Fruit fly (Drosophila melanogaster): ENCODE data around the gene CG2983.

Gene CG2983

DNA sequence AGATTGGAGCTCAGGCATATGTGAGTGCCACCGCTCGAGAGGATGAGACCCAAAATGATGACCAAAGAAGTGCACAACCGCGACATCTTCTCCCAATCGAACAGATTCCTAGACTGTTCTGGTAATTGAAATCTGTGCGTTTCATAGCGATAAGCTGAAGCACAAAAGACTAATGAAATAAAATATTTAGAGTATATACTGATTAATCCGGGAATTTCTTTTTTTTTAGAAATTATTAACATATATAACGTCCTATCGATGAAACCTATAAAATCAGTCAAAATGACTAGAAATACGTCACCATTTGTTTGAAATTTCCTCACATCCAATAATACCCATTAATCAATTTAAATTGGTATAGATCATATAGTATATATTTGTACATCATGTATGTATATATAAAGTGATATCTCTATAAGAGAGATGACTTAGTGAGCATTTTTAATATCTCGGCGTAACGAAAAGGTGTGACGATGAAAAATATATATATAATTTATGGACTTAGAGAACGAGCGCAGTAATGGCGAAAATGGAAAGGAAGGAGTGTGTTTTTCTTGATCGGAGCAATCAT lies at the start of gene CG2983, which contains the start of gene CG3117:
CG2983 (plus strand) TSS at position 521 of the 571 bp plus-strand sequence.
CG3117 (minus strand) TSS at position 101 of the 571 bp plus-strand sequence.
- no peak for TF ChIP-seq noc (tag; optimal IDR thresholded peaks at IDR 0.05)

DNA sequence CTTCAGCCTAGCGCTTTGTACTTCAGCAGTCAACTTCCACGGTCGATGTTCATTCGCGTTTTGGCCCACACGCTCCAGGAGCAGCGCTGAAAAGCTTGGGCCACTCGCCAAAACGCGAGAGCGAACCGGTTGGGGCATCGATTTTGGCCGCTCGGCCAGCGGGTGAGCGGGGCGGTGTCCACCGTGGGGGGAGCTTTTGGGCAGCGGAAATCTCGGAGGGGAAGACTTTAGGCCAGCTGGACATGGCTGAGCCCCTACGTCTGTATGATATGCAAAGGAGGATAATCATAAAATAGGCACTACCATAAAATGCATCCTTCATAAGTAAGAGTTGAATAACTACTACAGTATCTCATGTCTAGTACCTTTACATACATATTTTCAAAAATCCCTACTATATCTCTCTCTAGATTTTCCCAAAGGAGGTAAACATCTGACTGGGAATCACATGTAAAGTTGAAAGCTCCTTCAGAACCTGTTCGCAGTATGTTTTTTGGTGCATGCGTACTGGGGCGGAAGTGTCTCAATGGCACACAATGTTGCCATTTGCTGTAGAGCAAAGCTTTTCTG lies 47.4 kb upstream of the CG2983 start, which contains the start of gene Syt1:
Syt1 (minus strand) TSS at position 71 of the 570 bp plus-strand sequence.
- TF ChIP-seq noc (tag; optimal IDR thresholded peaks at IDR 0.05): no peak

DNA sequence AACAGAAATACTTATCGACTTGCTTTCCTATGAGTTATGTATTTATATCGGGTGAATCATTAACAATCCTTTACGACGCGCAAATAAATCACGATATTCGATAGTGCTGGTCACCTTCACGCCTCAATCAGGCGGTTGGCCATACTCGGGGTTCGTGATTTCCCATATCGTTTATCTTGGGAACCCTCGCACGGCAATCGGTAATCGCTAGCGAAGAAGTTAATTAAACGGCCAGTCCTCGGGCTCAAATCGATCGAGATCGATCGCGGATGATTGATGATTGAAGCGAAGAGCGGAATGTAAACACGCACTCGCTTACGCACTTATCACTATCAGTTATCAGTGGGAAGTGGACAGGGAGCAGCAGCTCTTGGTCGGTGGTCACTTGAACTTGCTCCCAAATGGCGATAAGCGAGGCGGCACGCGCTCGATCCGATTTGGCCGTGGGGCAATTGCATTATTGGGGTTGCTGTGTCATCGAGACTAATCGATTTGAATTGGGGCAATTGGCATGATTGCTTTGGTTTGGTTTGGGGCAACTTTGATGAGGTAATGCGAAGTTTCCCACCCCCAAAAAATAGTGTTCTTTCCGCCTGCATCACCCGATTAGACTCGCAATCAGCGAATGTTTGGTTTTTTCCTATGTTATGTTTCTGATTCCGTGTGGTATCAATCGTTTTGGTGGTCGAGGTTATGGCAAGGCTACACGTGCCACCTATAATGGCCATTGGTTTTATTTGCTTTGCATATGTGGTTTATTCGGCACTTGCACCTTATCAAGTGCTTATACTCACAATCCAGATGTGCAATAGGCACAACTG lies 46.3 kb upstream of the CG2983 start:
- peak; percentile 35 for TF ChIP-seq noc (tag; optimal IDR thresholded peaks at IDR 0.05)

DNA sequence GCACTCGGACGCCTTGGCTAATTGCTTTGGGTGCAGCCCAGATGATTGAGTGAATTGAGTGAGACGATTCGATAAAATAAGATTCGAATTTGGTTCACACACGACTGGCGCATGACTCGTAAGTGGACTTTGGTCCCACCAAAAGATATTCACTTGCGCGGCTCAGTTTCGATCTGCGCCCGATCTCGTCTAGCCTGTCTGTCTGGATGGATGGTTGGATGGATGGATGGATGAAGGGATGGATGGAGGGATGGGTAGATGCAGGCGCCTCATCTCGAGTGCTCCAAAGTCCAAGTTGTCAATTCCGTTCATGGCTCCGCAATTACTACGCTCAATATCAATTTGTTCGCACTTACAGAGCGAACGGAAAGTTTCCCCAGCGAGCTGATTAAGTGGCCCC lies 44.9 kb upstream of the CG2983 start:
- no peak for TF ChIP-seq noc (tag; optimal IDR thresholded peaks at IDR 0.05)

DNA sequence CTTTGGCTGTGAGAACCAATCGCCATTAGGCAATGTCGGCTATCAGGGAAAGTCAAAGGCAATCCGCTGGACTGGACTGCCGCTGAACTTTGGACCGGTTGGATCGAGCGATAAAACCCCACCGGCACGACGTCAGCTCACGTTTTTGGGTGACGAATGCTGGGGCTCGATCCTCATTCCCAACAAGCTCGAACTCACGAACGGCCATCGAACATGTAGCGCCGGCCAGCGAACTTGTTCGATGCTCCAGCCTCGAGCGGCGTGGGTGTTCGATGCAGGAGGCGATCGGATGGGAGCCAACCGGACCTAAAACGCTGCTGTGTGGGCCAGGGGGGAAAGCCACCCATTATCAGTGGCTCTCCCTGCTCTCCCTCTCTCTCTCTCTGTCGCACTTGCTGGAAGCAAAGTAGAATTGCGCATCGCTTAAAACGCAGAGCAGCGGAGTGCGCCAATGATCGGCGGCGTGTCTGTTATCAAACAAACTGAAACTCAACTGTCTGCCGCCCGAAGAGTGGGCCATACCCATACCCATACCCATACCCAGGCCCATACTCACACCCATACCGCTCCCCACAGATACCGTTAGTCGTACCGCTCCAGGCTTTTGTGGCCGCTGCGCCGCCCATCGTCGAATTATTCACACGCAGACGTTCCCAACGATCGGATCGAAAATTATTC lies 42.7 kb upstream of the CG2983 start, which contains the start of gene daw:
daw (plus strand) TSS at position 628 of the 678 bp plus-strand sequence.
- TF ChIP-seq noc (tag; optimal IDR thresholded peaks at IDR 0.05): peak; percentile 5

DNA sequence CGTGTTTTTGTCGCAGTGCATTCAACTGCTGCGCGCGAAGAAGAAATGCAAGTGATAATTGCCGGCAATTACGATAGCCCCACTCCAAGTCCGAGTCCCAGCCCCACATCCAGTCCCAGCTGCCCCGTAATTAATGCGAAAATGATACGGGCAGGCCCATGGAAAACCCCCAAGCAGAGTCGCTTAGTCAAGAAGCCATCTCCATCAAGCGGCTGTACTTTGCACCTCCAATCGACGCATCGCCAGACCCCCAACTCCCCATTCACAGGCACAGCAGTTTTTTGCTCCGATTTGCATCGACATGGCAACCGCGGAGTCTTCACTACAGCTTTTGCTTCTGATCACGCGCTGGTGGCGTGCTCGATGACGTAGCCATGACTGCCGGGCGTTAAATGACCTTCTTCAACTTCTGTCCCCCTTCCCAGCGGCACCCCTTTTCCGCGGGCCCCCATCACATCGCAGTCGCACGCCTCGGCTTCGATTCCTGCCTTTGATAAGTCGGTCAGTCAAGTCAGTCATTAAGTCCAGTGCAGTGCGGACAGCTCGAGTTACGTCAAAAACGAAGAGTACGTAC lies 41.2 kb upstream of the CG2983 start:
- no peak for TF ChIP-seq noc (tag; optimal IDR thresholded peaks at IDR 0.05)

DNA sequence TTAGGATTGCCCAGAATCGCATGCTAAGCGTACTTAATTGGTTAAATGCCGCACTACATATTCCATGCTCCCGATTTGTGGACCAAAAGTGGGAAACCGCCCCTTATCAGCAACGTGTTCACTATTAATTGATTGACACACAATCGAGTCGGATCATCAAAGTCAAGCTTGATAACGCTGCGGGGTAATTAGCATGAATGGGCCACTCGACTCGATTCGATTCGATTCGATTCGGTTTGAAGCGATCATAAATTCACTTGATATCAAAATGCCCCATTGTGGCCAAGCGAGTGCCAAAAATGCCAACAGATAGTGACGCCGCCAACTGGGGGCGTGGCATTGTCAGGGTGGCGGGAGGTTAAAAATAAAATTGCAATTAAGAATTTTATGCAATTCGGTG lies 39.8 kb upstream of the CG2983 start:
- no peak for TF ChIP-seq noc (tag; optimal IDR thresholded peaks at IDR 0.05)

DNA sequence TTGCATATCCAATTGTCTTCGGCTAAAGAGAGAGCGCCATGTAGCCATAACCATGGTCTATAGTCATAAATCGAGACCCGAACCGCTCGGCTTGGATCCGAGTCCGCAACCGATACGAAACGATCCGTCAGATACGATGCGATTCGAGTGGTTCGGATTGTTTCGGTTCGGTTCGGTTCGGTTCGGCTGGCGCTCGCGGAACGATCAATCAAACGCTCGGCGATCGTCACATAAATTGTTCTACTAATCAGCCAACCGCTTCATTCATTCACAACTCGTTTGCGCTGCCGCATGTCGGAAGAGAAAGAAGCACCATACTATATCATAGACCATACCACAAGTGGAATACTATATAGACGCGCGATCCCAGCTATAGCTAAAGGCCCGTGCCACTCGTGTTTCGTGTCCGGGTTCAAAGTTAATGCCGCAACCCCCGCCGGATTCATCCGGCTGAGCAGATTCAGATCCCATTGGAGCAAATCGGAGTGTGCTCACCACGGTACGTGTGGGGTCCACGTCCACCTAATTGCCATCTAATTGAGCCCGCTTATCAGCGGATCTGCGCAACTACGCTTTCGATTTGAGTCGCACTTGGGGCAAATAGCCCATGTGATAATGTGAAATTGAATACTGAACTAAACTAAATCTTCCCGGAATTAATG lies 39.3 kb upstream of the CG2983 start:
- TF ChIP-seq noc (tag; optimal IDR thresholded peaks at IDR 0.05): peak; percentile 49

DNA sequence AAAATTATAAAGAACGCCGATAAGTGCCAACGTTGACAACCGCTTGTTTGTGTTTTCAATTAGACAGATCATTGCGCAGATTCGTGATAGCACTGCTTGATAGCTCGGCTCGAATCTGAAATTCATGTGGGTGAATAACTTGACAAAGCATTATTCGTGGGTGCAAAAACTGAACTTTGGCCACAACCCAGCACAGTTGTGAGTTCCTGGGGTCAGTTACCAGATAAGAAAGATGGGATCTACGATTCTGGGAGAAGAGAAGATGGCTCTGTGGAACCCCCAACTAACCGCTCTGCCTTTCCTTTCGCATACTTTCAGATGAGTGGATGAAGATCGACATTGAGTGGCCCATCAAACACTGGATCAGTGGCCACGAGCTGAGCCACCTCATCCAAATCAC lies 36.6 kb upstream of the CG2983 start:
- TF ChIP-seq noc (tag; optimal IDR thresholded peaks at IDR 0.05): peak; percentile 79

DNA sequence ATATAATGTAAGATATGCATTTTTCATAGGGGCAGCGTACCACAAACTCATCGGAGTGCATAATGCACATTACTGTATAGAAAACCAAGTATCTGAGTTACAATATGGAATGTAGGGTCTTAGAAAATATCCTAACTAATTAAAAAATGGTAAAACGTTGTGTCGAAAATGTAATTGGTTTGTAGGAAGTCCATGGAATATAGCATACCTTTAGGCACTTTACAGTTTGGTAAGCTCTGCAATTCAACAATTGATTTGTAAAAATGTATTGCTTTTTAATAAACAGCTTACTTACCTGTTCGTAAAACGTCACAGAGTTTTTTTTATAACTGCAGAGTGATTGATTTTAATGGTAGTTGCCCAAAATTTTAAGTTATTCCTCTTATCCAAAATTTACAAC lies 35.3 kb upstream of the CG2983 start, which contains the start of gene CG2964:
CG2964 (plus strand) TSS at position 301 of the 400 bp plus-strand sequence.
- TF ChIP-seq noc (tag; optimal IDR thresholded peaks at IDR 0.05): no peak

DNA sequence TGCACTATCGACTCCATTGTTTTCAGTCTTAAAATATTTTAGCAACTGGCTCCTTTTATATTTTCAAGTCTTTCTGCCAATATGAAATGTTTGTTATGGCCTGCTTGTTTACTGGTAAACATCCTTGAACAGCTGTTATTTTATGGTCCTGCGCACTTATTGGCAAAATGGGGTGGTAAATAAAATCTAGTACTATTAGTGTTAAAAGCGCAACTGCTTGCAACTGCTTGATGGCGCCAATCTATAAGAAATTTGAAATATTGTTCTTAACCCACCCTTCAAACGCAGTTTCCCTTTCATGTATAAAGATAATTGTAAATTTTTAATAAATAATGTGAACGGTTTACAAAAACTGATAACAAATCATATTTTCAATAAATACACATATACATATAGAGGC lies 31.8 kb upstream of the CG2983 start, which contains the start of gene G6P:
G6P (minus strand) TSS at position 88 of the 400 bp plus-strand sequence.
- no peak for TF ChIP-seq noc (tag; optimal IDR thresholded peaks at IDR 0.05)

DNA sequence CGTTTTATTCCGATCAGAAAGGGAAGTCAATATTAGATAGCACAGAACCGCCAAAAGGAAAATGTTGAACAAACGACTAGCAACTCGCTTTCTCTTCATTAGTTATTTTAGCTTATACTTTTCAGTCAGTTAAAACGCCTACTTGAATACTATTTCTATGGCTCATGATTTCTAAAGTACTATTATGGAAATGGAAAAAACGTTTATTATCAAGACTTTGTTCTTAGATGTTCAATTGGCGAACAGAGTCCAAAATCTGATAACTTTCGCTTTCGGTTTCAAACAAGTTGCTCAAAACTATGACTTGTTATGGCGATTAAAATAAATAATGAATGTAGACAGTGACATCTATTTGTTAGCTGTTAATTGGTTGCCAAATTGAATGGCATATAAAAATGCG lies 22.0 kb upstream of the CG2983 start, which contains the start of gene CG3123:
CG3123 (minus strand) TSS at position 101 of the 400 bp plus-strand sequence.
- TF ChIP-seq noc (tag; optimal IDR thresholded peaks at IDR 0.05): no peak

DNA sequence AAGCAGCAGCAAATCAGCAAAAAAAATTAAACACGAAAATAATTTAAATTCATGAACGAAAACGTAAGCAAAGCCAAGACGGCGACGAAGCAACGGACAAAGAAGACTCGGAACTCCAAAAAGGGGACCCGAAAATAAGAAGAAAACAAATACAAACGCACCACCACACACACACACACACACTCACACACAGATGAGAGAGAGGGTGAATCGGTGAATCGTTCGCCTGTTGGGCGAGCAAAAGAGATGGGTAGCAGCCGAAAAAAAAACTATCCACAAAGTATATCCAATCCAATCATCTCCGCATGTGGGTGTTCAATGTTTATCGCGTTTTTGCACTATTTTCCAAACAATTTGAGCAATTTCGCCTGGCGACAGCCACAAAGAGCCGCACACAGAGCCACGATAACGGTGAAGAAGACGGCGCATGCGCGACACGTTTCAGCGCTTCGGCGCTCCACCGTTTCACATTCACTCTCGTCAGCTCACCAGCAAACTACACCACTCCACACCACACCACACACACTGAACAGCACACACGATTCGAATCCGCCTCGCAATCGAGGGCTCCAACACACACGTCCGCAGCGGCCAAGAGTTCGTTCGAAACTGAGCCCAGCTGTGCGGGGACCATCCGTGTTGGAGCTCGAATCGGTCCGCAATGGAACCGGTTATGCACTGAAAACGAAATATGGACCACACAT lies 17.6 kb upstream of the CG2983 start, which contains the start of gene Duox:
Duox (minus strand) TSS at position 612 of the 704 bp plus-strand sequence.
- no peak for TF ChIP-seq noc (tag; optimal IDR thresholded peaks at IDR 0.05)

DNA sequence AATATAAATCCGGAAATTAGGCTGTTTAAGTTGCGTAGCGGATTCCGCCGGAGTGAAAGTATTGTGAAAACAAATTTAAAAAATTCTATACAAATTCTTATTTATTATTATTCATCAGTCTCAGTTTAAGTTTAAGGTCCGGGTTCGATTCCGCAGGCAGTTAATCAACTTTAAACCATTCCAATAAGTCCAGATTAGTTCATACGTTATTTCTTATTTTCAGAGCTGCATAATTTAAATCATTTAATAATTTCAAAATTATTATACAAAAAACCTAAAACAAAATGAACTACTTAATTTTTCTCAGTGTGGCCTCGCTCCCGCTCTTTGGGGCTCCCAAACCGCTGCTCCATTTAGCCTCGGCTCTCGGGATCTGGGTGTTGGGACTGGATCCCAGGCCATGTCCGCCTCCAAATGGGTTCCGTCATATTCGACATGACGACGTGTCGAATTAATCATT lies 17.1 kb upstream of the CG2983 start:
- peak; percentile 91 for TF ChIP-seq noc (tag; optimal IDR thresholded peaks at IDR 0.05)

All from whole organism, larva.